Worm (Caenorhabditis elegans): ENCODE measurements around the gene B0034.2.

Gene B0034.2

DNA sequence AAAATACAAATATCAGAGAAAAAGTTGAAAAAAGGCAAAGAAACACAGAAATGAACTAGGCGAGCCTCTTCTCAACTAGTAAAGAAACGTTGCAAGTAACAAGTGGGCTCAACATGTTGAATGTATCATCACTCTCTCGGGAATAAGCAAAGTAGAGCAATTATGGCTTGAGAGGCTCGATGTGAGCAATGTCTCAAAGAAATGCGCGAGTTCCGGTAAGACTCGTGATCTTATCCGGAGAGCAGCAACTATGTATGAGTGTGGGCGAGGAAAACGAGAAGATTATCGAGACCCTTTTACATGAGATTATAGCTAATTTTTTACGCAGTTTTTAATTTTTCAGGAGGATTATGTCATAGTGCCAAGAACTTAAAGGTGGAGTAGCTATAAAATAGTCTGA, 8.0 kb upstream of the B0034.2 start:
- TF ChIP-seq lsy-2 (tag; optimal IDR thresholded peaks at IDR 0.05) = peak in 1 of 2 experiments; percentile 39
- peak; percentile 32 for TF ChIP-seq sma-9 (GFP tag; optimal IDR thresholded peaks at IDR 0.05)
- TF ChIP-seq sma-9 (tag; optimal IDR thresholded peaks at IDR 0.05) = no peak
- TF ChIP-seq aly-2 (tag; optimal IDR thresholded peaks at IDR 0.05) = no peak
- TF ChIP-seq nhr-129 (tag; optimal IDR thresholded peaks at IDR 0.05) = peak; percentile 13
- peak; percentile 28 for TF ChIP-seq mab-5 (tag; optimal IDR thresholded peaks at IDR 0.05)

DNA sequence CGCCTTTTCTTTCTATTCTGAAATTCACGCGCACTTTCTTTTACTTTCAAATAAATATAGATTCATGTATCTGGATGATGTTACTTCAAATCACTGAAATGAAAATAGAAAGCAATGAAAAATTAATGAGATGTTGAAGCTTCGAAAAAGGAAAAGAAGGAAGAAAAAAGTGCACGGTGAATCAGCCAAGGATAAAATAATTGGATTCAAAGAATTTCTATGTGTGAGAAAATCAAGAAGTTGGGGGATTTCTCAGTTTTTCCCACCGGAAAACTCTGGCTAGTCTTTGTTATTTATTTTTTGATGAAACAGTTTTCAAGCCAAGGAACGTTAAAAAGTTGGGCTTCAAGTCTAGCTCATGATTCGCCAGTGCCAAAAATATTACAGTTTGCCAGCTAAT, 7.6 kb upstream of the B0034.2 start:
- no peak for TF ChIP-seq mbf-1 (tag; optimal IDR thresholded peaks at IDR 0.05)
- no peak for TF ChIP-seq nhr-10 (tag; optimal IDR thresholded peaks at IDR 0.05)
- no peak for TF ChIP-seq nhr-129 (tag; optimal IDR thresholded peaks at IDR 0.05)
- no peak for TF ChIP-seq ceh-82 (tag; optimal IDR thresholded peaks at IDR 0.05)
- TF ChIP-seq lin-13 (GFP tag; optimal IDR thresholded peaks at IDR 0.05) = no peak
- no peak for TF ChIP-seq aly-2 (tag; optimal IDR thresholded peaks at IDR 0.05)

DNA sequence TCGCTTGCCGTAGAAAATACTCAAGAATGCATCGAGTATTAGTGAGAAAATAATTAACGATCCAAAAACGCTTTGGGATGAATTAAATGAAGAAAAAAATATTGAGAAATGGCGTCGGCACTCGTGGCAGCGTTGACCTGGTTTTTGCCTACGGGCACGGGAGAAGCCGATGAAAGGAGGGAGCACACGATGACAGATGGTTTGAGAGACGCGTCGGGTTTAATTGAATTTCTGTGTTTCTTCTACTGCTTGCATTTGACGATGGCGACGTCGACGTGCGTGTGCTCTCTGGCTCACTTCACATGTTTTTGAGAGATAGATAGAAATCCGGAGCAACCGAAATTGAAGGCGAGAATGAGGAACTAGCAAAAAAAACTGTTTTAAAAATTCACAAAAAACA, 6.5 kb upstream of the B0034.2 start:
- no peak for TF ChIP-seq elt-1 (tag; optimal IDR thresholded peaks at IDR 0.05)
- TF ChIP-seq nhr-23 (tag; optimal IDR thresholded peaks at IDR 0.05) = no peak
- no peak for TF ChIP-seq nhr-25 (tag; optimal IDR thresholded peaks at IDR 0.05)
- TF ChIP-seq nhr-12 (tag; optimal IDR thresholded peaks at IDR 0.05) = no peak
- TF ChIP-seq F13H6.1 (tag; optimal IDR thresholded peaks at IDR 0.05) = no peak
- TF ChIP-seq nhr-6 (tag; optimal IDR thresholded peaks at IDR 0.05) = no peak

DNA sequence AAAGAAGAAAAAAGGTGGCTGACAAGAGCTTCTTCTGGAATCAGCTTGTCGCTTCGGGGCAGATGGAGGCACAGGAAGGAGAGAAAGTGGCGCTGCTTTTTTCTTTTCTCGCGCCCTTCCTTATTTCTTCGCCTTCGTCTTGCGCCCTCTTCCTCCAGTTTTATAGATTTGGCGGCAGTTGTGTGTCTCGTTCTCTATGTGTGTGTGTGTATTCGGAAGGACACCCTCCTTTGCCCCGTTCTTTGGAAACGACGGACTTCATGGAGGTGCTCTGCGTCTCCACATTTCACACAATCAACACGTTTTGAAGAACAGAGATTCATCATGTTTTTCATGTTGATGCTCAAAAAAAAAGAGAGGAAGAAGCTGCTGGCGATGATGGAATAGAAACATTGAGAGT, 4.5 kb upstream of the B0034.2 start:
- TF ChIP-seq sem-4 (tag; optimal IDR thresholded peaks at IDR 0.05) (no peak), skn-1 (tag; optimal IDR thresholded peaks at IDR 0.05) (no peak), F13H6.1 (tag; optimal IDR thresholded peaks at IDR 0.05) (peak; percentile 29), elt-3 (tag; optimal IDR thresholded peaks at IDR 0.05) (no peak), mab-5 (tag; optimal IDR thresholded peaks at IDR 0.05) (no peak), nhr-6 (tag; optimal IDR thresholded peaks at IDR 0.05) (no peak), nhr-10 (tag; optimal IDR thresholded peaks at IDR 0.05) (no peak), unc-55 (GFP tag; optimal IDR thresholded peaks at IDR 0.05) (peak; percentile 29), nhr-11 (tag; optimal IDR thresholded peaks at IDR 0.05) (no peak), lin-11 (tag; optimal IDR thresholded peaks at IDR 0.05) (no peak), Y55F3AM.14 (GFP tag; optimal IDR thresholded peaks at IDR 0.05) (peak; percentile 4), C34F6.9 (tag; optimal IDR thresholded peaks at IDR 0.05) (peak; percentile 36), alr-1 (tag; optimal IDR thresholded peaks at IDR 0.05) (no peak), zag-1 (tag; optimal IDR thresholded peaks at IDR 0.05) (peak; percentile 32), ztf-1 (GFP tag; conservative IDR thresholded peaks at IDR 0.05) (no peak), sma-9 (GFP tag; optimal IDR thresholded peaks at IDR 0.05) (peak; percentile 22), sma-9 (tag; optimal IDR thresholded peaks at IDR 0.05) (no peak), sma-3 (GFP tag; optimal IDR thresholded peaks at IDR 0.05) (no peak)

DNA sequence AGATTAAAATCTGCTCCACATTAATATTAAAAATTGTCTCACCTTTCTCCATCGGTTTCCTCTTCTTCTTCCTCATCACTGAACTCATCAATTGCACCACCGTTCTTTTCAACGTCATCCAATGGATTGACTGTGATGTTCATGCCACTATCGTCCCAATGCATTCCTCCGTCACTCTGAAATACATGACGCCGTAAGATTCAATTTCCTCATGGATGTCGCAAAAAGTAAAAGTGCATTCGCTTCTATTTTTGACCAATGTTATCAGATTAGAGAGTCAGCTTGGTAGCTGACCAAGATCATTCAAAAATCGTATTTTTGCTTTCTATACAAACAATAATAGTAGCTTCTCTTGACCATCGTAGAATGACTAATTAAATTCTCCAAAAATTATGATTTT, 2.3 kb upstream of the B0034.2 start:
- TF ChIP-seq gmeb-1 (tag; optimal IDR thresholded peaks at IDR 0.05) (no peak), mbf-1 (tag; optimal IDR thresholded peaks at IDR 0.05) (no peak), nhr-23 (tag; optimal IDR thresholded peaks at IDR 0.05) (no peak), nhr-21 (tag; optimal IDR thresholded peaks at IDR 0.05) (no peak), nhr-237 (tag; optimal IDR thresholded peaks at IDR 0.05) (no peak), mdl-1 (tag; optimal IDR thresholded peaks at IDR 0.05) (no peak), ztf-4 (tag; optimal IDR thresholded peaks at IDR 0.05) (no peak)

DNA sequence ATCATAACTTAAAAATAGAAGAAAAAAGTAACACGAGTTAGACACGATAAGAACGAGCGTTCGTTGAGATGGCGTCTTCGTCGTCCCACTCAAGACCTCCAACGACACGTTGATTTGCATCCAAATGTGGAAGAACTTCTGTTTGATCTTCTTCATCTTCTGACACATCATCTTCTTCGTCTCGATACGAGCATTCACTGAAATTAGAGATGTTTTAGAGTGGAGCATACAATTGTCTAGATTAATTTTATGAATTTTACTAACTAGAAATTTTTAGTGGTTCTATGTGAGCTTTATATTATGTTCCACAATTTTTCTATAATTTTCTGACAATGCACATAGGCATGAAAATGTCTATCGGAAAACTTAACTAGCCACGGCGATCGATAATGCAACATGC, 1.6 kb upstream of the B0034.2 start:
- TF ChIP-seq ztf-1 (GFP tag; conservative IDR thresholded peaks at IDR 0.05) (no peak), alr-1 (tag; optimal IDR thresholded peaks at IDR 0.05) (no peak), nhr-12 (tag; optimal IDR thresholded peaks at IDR 0.05) (no peak), nhr-237 (tag; optimal IDR thresholded peaks at IDR 0.05) (no peak), lin-11 (tag; optimal IDR thresholded peaks at IDR 0.05) (no peak), crh-2 (tag; optimal IDR thresholded peaks at IDR 0.05) (no peak), aly-2 (tag; optimal IDR thresholded peaks at IDR 0.05) (no peak), nhr-77 (tag; optimal IDR thresholded peaks at IDR 0.05) (no peak), C34F6.9 (tag; optimal IDR thresholded peaks at IDR 0.05) (no peak), ama-1 (optimal IDR thresholded peaks at IDR 0.05) (no peak), nhr-25 (tag; optimal IDR thresholded peaks at IDR 0.05) (no peak)

All from whole organism, L2 larva.